Worm (Caenorhabditis elegans) whole organism, L4 larva: ENCODE data around the gene trap-4.
A peak's percentile ranks its signal among the peaks of the same experiment; 100 is the strongest.

ENCODE experiments used
- F44E2.7 ChIP-seq: fragments of 200-800 bp; sonication (Bioruptor generic); IDR thresholded peaks from 2 replicates; pipeline ENCODE4 v2.1.2; 2022; ENCODE audit warnings: missing genetic modification characterization, missing compliant biosample characterization
- T26A8.4 ChIP-seq: fragments of 200-800 bp; sonication (Bioruptor generic); IDR thresholded peaks from 2 replicates; pipeline ENCODE4 v1.3.6; 2022; ENCODE audit warnings: missing genetic modification characterization, missing compliant biosample characterization
- Y105C5A.15 ChIP-seq: fragments of 200-800 bp; sonication (Bioruptor generic); IDR thresholded peaks from 2 replicates; pipeline ENCODE4 v1.3.6; 2022; ENCODE audit warnings: missing genetic modification characterization, missing compliant biosample characterization
- attf-4 ChIP-seq: sonication (generic microtip); optimal IDR thresholded peaks from 3 replicates; lab custom pipeline; 2017; ENCODE audit warnings: missing biosample characterization, missing genetic modification characterization
- ceh-20 ChIP-seq: fragments of 200-800 bp; sonication (Bioruptor generic); IDR thresholded peaks from 2 replicates; pipeline ENCODE4 v1.3.6; 2022; ENCODE audit warnings: missing genetic modification reagents, missing genetic modification characterization, missing compliant biosample characterization
- ceh-28 ChIP-seq: fragments of 150-350 bp; optimal IDR thresholded peaks from 2 replicates; lab custom pipeline; 2014; ENCODE audit warnings: missing biosample characterization, missing genetic modification reagents, missing genetic modification characterization
- ceh-32 ChIP-seq: sonication (generic microtip); optimal IDR thresholded peaks from 2 replicates; lab custom pipeline; 2016; ENCODE audit warnings: mild to moderate bottlenecking, missing genetic modification characterization, missing compliant biosample characterization; ENCODE audit not compliant: poor library complexity
- ceh-44 ChIP-seq: fragments of 200-800 bp; sonication (Bioruptor generic); IDR thresholded peaks from 2 replicates; pipeline ENCODE4 v1.3.6; 2022; ENCODE audit warnings: missing genetic modification reagents, missing genetic modification characterization, missing compliant biosample characterization
- ceh-82 ChIP-seq: sonication (generic microtip); optimal IDR thresholded peaks from 2 replicates; lab custom pipeline; 2017; ENCODE audit warnings: missing biosample characterization, missing genetic modification characterization
- ctbp-1 ChIP-seq: fragments of 200-800 bp; sonication (Bioruptor generic); IDR thresholded peaks from 2 replicates; pipeline ENCODE4 v1.3.6; 2022; ENCODE audit warnings: missing genetic modification reagents, missing genetic modification characterization, missing compliant biosample characterization
- daf-12 ChIP-seq: fragments of 150-350 bp; optimal IDR thresholded peaks from 2 replicates; lab custom pipeline; 2014; ENCODE audit warnings: missing biosample characterization, missing genetic modification reagents, missing genetic modification characterization
- daf-16 ChIP-seq, 3 experiments: sonication (generic microtip); optimal IDR thresholded peaks; 2 replicates each; lab custom pipeline; 2016 to 2017; ENCODE audit warnings: missing genetic modification characterization in 3 of 3, missing genetic modification reagents in 3 of 3, mild to moderate bottlenecking in 2 of 3, missing compliant biosample characterization in 2 of 3, missing biosample characterization in 1 of 3, moderate library complexity in 1 of 3
- daf-8 ChIP-seq: fragments of 200-800 bp; sonication (Bioruptor generic); IDR thresholded peaks from 2 replicates; pipeline ENCODE4 v1.3.6; 2022; ENCODE audit warnings: missing genetic modification characterization, missing compliant biosample characterization
- dmd-6 ChIP-seq: fragments of 200-800 bp; sonication (Bioruptor generic); IDR thresholded peaks from 2 replicates; pipeline ENCODE4 v1.3.6; 2022; ENCODE audit warnings: missing genetic modification reagents, missing genetic modification characterization, missing compliant biosample characterization
- dmd-8 ChIP-seq: fragments of 200-800 bp; sonication (Bioruptor generic); IDR thresholded peaks from 2 replicates; pipeline ENCODE4 v1.3.6; 2022; ENCODE audit warnings: missing genetic modification characterization, missing compliant biosample characterization
- dpl-1 ChIP-seq: fragments of 150-350 bp; optimal IDR thresholded peaks from 2 replicates; lab custom pipeline; 2014; ENCODE audit warnings: missing biosample characterization, missing genetic modification reagents, missing genetic modification characterization
- egl-27 ChIP-seq: sonication (generic microtip); optimal IDR thresholded peaks from 3 replicates; lab custom pipeline; 2017; ENCODE audit warnings: missing biosample characterization, missing genetic modification reagents, missing genetic modification characterization
- fos-1 ChIP-seq: fragments of 150-350 bp; optimal IDR thresholded peaks from 2 replicates; lab custom pipeline; 2014; ENCODE audit warnings: missing biosample characterization, missing genetic modification characterization
- hif-1 ChIP-seq, 2 experiments: sonication (generic microtip); optimal IDR thresholded peaks; 2 replicates each; lab custom pipeline; 2016 to 2017; ENCODE audit warnings: missing compliant biosample characterization in 2 of 2, missing genetic modification characterization in 2 of 2, missing genetic modification reagents in 2 of 2, missing genotype in 2 of 2, mild to moderate bottlenecking in 1 of 2
- hlh-11 ChIP-seq: fragments of 200-800 bp; sonication (Bioruptor generic); optimal IDR thresholded peaks from 2 replicates; lab custom pipeline; 2018; ENCODE audit warnings: mild to moderate bottlenecking, missing genetic modification characterization, missing compliant biosample characterization
- hlh-30 ChIP-seq: sonication (generic microtip); optimal IDR thresholded peaks from 2 replicates; lab custom pipeline; 2017; ENCODE audit warnings: antibody characterized with exemption, mild to moderate bottlenecking, missing genetic modification characterization, missing compliant biosample characterization; ENCODE audit not compliant: insufficient read depth
- jun-1 ChIP-seq: fragments of 150-350 bp; optimal IDR thresholded peaks from 2 replicates; lab custom pipeline; 2014; ENCODE audit warnings: missing biosample characterization, missing genetic modification reagents, missing genetic modification characterization
- lin-13 ChIP-seq: fragments of 150-350 bp; optimal IDR thresholded peaks from 2 replicates; lab custom pipeline; 2014; ENCODE audit warnings: missing biosample characterization, missing genetic modification reagents, missing genetic modification characterization
- lin-15B ChIP-seq: fragments of 150-350 bp; sonication (generic microtip); optimal IDR thresholded peaks from 3 replicates; lab custom pipeline; 2014; ENCODE audit warnings: missing biosample characterization, missing genetic modification characterization
- lir-3 ChIP-seq: sonication (generic microtip); optimal IDR thresholded peaks from 2 replicates; lab custom pipeline; 2016; ENCODE audit warnings: mild to moderate bottlenecking, missing genetic modification characterization, missing compliant biosample characterization
- lsy-2 ChIP-seq, 2 experiments: fragments of 150-350 bp in 1 of 2; sonication (generic microtip) in 1 of 2; optimal IDR thresholded peaks; 2 replicates each; lab custom pipeline; 2014 to 2017; ENCODE audit warnings: missing biosample characterization in 2 of 2, missing genetic modification characterization in 2 of 2
- madf-5 ChIP-seq, 2 experiments: fragments of 200-800 bp; sonication (Bioruptor generic); IDR thresholded peaks; 2 replicates each; pipeline ENCODE4 v1.3.6; 2022; ENCODE audit warnings: missing compliant biosample characterization in 2 of 2, missing genetic modification characterization in 2 of 2
- mxl-3 ChIP-seq: fragments of 200-800 bp; sonication (Bioruptor generic); optimal IDR thresholded peaks from 2 replicates; lab custom pipeline; 2018; ENCODE audit warnings: mild to moderate bottlenecking, missing genetic modification characterization, missing compliant biosample characterization
- nhr-48 ChIP-seq: sonication (generic microtip); optimal IDR thresholded peaks from 2 replicates; lab custom pipeline; 2016; ENCODE audit warnings: mild to moderate bottlenecking, missing genetic modification characterization, missing compliant biosample characterization
- nhr-6 ChIP-seq: fragments of 150-350 bp; optimal IDR thresholded peaks from 2 replicates; lab custom pipeline; 2014; ENCODE audit warnings: missing biosample characterization, missing genetic modification characterization
- set-16 ChIP-seq: fragments of 200-800 bp; sonication (Bioruptor generic); IDR thresholded peaks from 2 replicates; pipeline ENCODE4 v1.3.6; 2022; ENCODE audit warnings: missing genetic modification reagents, missing genetic modification characterization, missing compliant biosample characterization
- snpc-1.2 ChIP-seq: fragments of 200-800 bp; sonication (Bioruptor generic); IDR thresholded peaks from 2 replicates; pipeline ENCODE4 v1.3.6; 2022; ENCODE audit warnings: missing genetic modification reagents, missing genetic modification characterization, missing compliant biosample characterization
- spr-1 ChIP-seq: sonication (generic microtip); optimal IDR thresholded peaks from 2 replicates; lab custom pipeline; 2016; ENCODE audit warnings: mild to moderate bottlenecking, missing genetic modification characterization, missing compliant biosample characterization
- tag-97 ChIP-seq: fragments of 200-800 bp; sonication (Bioruptor generic); IDR thresholded peaks from 2 replicates; pipeline ENCODE4 v1.3.6; 2022; ENCODE audit warnings: missing genetic modification characterization, missing compliant biosample characterization
- unc-62 ChIP-seq, 3 experiments: fragments of 150-350 bp in 1 of 3; sonication (generic microtip); optimal IDR thresholded peaks in 2 of 3; peaks in 1 of 3; 1 replicate in 1 of 3; 2 replicates in 2 of 3; lab custom pipeline; 2014 to 2017; ENCODE audit warnings: missing biosample characterization in 3 of 3, missing genetic modification characterization in 3 of 3, missing genetic modification reagents in 3 of 3, missing genotype in 1 of 3
- zfp-2 ChIP-seq: sonication (generic microtip); optimal IDR thresholded peaks from 2 replicates; lab custom pipeline; 2016; ENCODE audit warnings: mild to moderate bottlenecking, missing genetic modification characterization, missing compliant biosample characterization
- zip-11 ChIP-seq: fragments of 200-800 bp; sonication (Bioruptor generic); IDR thresholded peaks from 2 replicates; pipeline ENCODE4 v1.3.6; 2022; ENCODE audit warnings: missing genetic modification characterization, missing compliant biosample characterization
- ztf-7 ChIP-seq: fragments of 150-350 bp; optimal IDR thresholded peaks from 2 replicates; lab custom pipeline; 2014; ENCODE audit warnings: missing biosample characterization, missing genetic modification characterization

trap-4 gene

ce11 chrIII:11930899-11931298 lies 10.4 kb downstream of the trap-4 start:
- TF ChIP-seq daf-12 (tag; lab: Kevin White, UChicago) (no peak), ceh-20 (no peak), set-16 (GFP tag; lab: Robert Waterston, UW) (0 out of 2 replicates have a peak, but pooled peaks have one; percentile 7), unc-62 (GFP tag; optimal IDR thresholded peaks at IDR 0.05 in 1 of 2; lab: Kevin White, UChicago) (peak in 1 of 2 experiments; percentile 90), unc-62 (tag; optimal IDR thresholded peaks at IDR 0.05; lab: Kevin White, UChicago) (no peak)

- no peak for TF ChIP-seq ceh-32
- no peak for TF ChIP-seq ztf-7 (tag; lab: Kevin White, UChicago)
- TF ChIP-seq zip-11 (GFP tag; lab: Robert Waterston, UW), result 0 out of 2 replicates have a peak, but pooled peaks have one; percentile 12
- TF ChIP-seq nhr-6, result no peak
- 0 out of 2 replicates have a peak, but pooled peaks have one; percentile 14 for TF ChIP-seq dmd-8 (GFP tag; lab: Robert Waterston, UW)
- peak in 1 of 2 experiments; percentile 90 for TF ChIP-seq unc-62 (GFP tag; optimal IDR thresholded peaks at IDR 0.05 in 1 of 2; lab: Kevin White, UChicago)
- TF ChIP-seq unc-62 (tag; optimal IDR thresholded peaks at IDR 0.05; lab: Kevin White, UChicago), result no peak
- no peak for TF ChIP-seq ctbp-1 (GFP tag; lab: Robert Waterston, UW)
- TF ChIP-seq, all 104 proteins: peak for 3
Observed at ce11 chrIII:11931960-11932359, 11.4 kb downstream of the trap-4 start.

ce11 chrIII:11933539-11933938 lies 13.0 kb downstream of the trap-4 start, which contains the start of gene dolk-1:
TSS of gene dolk-1 (minus strand) at chrIII:11933639.
- TF ChIP-seq daf-16 (GFP tag; optimal IDR thresholded peaks at IDR 0.05; lab: Kevin White, UChicago) (no peak), daf-16 (tag; optimal IDR thresholded peaks at IDR 0.05; lab: Kevin White, UChicago) (no peak), daf-12 (tag; lab: Kevin White, UChicago) (no peak), T26A8.4 (0 out of 2 replicates have a peak, but pooled peaks have one; percentile 12)

- TF ChIP-seq tag-97 (no peak), dmd-8 (GFP tag; lab: Robert Waterston, UW) (0 out of 2 replicates have a peak, but pooled peaks have one; percentile 11), unc-62 (GFP tag; optimal IDR thresholded peaks at IDR 0.05 in 1 of 2; lab: Kevin White, UChicago) (peak in 1 of 2 experiments; percentile 96), unc-62 (tag; optimal IDR thresholded peaks at IDR 0.05; lab: Kevin White, UChicago) (no peak), hlh-30 (peak; percentile 29), daf-16 (GFP tag; optimal IDR thresholded peaks at IDR 0.05; lab: Kevin White, UChicago) (peak in 1 of 2 experiments; percentile 1), daf-16 (tag; optimal IDR thresholded peaks at IDR 0.05; lab: Kevin White, UChicago) (no peak), mxl-3 (peak; percentile 68), hlh-11 (tag; lab: Kevin White, UChicago) (peak; percentile 37), ctbp-1 (GFP tag; lab: Robert Waterston, UW) (no peak), lsy-2 (tag; optimal IDR thresholded peaks at IDR 0.05; lab: Kevin White, UChicago) (peak in 1 of 2 experiments; percentile 18), dpl-1 (GFP tag; lab: Kevin White, UChicago) (no peak)
Observed at ce11 chrIII:11935032-11935947, 14.8 kb downstream of the trap-4 start.

- no peak for TF ChIP-seq ceh-28 (tag; lab: Kevin White, UChicago)
- no peak for TF ChIP-seq egl-27 (tag; lab: Kevin White, UChicago)
- TF ChIP-seq dmd-8 (GFP tag; lab: Robert Waterston, UW), result no peak
- peak; percentile 17 for TF ChIP-seq zfp-2 (tag; lab: Kevin White, UChicago)
- peak in 1 of 2 experiments; percentile 14 for TF ChIP-seq hif-1 (tag; optimal IDR thresholded peaks at IDR 0.05; lab: Kevin White, UChicago)
- TF ChIP-seq spr-1 (tag; lab: Kevin White, UChicago), result no peak
- no peak for TF ChIP-seq dmd-6
- no peak for TF ChIP-seq Y105C5A.15 (GFP tag; lab: Robert Waterston, UW)
- TF ChIP-seq fos-1, result no peak
- no peak for TF ChIP-seq ceh-82 (tag; lab: Kevin White, UChicago)
- TF ChIP-seq lsy-2 (tag; optimal IDR thresholded peaks at IDR 0.05; lab: Kevin White, UChicago), result peak in 1 of 2 experiments; percentile 42
- no peak for TF ChIP-seq lir-3 (tag; lab: Kevin White, UChicago)
- TF ChIP-seq daf-16 (GFP tag; optimal IDR thresholded peaks at IDR 0.05; lab: Kevin White, UChicago), result no peak
- no peak for TF ChIP-seq daf-16 (tag; optimal IDR thresholded peaks at IDR 0.05; lab: Kevin White, UChicago)
- TF ChIP-seq daf-8 (GFP tag; lab: Robert Waterston, UW), result no peak
- TF ChIP-seq jun-1 (tag; lab: Kevin White, UChicago), result no peak
- no peak for TF ChIP-seq lin-13 (GFP tag; lab: Kevin White, UChicago)
- no peak for TF ChIP-seq attf-4
- TF ChIP-seq nhr-48 (tag; lab: Kevin White, UChicago), result no peak
- TF ChIP-seq F44E2.7 (GFP tag; lab: Robert Waterston, UW), result no peak
- TF ChIP-seq madf-5 (GFP tag; IDR thresholded peaks at IDR 0.05; lab: Robert Waterston, UW), result no peak
- 0 out of 2 replicates have a peak, but pooled peaks have one; percentile 21 for TF ChIP-seq ctbp-1 (GFP tag; lab: Robert Waterston, UW)
- TF ChIP-seq snpc-1.2 (GFP tag; lab: Robert Waterston, UW), result no peak
- no peak for TF ChIP-seq lin-15B
- no peak for TF ChIP-seq mxl-3
- no peak for TF ChIP-seq ceh-44 (GFP tag; lab: Robert Waterston, UW)
Observed at ce11 chrIII:11935948-11936280, 15.4 kb downstream of the trap-4 start.
